Worm (Caenorhabditis elegans) whole organism, L4/young adult: ENCODE results near the gene jnk-1.

Experiments
- W03F9.2 ChIP-seq: fragments of 150-350 bp; optimal IDR thresholded peaks from 2 replicates; lab custom pipeline; 2014; ENCODE audit warnings: missing biosample characterization, missing genetic modification characterization
- dao-5 ChIP-seq: sonication (generic microtip); optimal IDR thresholded peaks from 2 replicates; lab custom pipeline; 2016; ENCODE audit warnings: missing genotype, missing genetic modification characterization, moderate library complexity, missing compliant biosample characterization
- him-1 ChIP-seq: sonication (generic microtip); optimal IDR thresholded peaks from 2 replicates; lab custom pipeline; 2016; ENCODE audit warnings: missing genotype, missing genetic modification reagents, missing genetic modification characterization, missing compliant biosample characterization

- TF ChIP-seq him-1 (tag; lab: Kevin White, UChicago) (no peak), dao-5 (tag; lab: Kevin White, UChicago) (no peak), W03F9.2 (tag; lab: Kevin White, UChicago) (no peak)
Observed at ce11 chrIV:6946832-6947231, 10.6 kb upstream of the jnk-1 start.
